Worm (Caenorhabditis elegans) whole organism, dauer: ENCODE data around the gene T09F5.20.

Experiments used
- unc-62 ChIP-seq: sonication (generic microtip); optimal IDR thresholded peaks from 2 replicates; lab custom pipeline; 2017; ENCODE audit warnings: missing biosample characterization, missing genetic modification reagents, missing genetic modification characterization

T09F5.20 gene

ce11 chrV:15147776-15148175 is at the start of gene T09F5.20:
Gene T09F5.20, minus strand, starts transcription at chrV:15147876.
- TF ChIP-seq unc-62, result no peak

ce11 chrV:15193909-15194308 is 46.2 kb upstream of the T09F5.20 start, which contains the start of gene Y75B12B.13:
Gene Y75B12B.13, minus strand, starts transcription at chrV:15194009.
- no peak for TF ChIP-seq unc-62

- no peak for TF ChIP-seq unc-62
Measured at ce11 chrV:15192377-15192776, 44.7 kb upstream of the T09F5.20 start, which contains the start of gene plc-2. Gene plc-2, plus strand, starts transcription at chrV:15192572.

ce11 chrV:15191971-15192370 is 44.3 kb upstream of the T09F5.20 start:
- no peak for TF ChIP-seq unc-62

- no peak for TF ChIP-seq unc-62
Measured at ce11 chrV:15190903-15191302, 43.2 kb upstream of the T09F5.20 start, which contains the start of gene Y75B12B.11. Gene Y75B12B.11, plus strand, starts transcription at chrV:15191296.

ce11 chrV:15189567-15189966 is 41.9 kb upstream of the T09F5.20 start, which contains the start of gene cyn-3:
Gene cyn-3, plus strand, starts transcription at chrV:15189927.
- TF ChIP-seq unc-62, result no peak

- no peak for TF ChIP-seq unc-62
Measured at ce11 chrV:15187083-15188057, 39.7 kb upstream of the T09F5.20 start, which contains the start of the genes cyn-7 and bath-36. Gene cyn-7, minus strand, starts transcription at chrV:15187378. Gene bath-36, plus strand, starts transcription at chrV:15187888.

ce11 chrV:15186259-15186927 is 38.7 kb upstream of the T09F5.20 start, which contains the start of gene Y75B12B.3:
Gene Y75B12B.3, minus strand, starts transcription at chrV:15186279.
- no peak for TF ChIP-seq unc-62

- TF ChIP-seq unc-62, result no peak
Measured at ce11 chrV:15184097-15185040, 36.7 kb upstream of the T09F5.20 start, which contains the start of gene Y75B12B.1. Gene Y75B12B.1, plus strand, starts transcription at chrV:15184699.

ce11 chrV:15182407-15182806 is 34.7 kb upstream of the T09F5.20 start, which contains the start of gene fbxa-84:
Gene fbxa-84, plus strand, starts transcription at chrV:15182440.
- no peak for TF ChIP-seq unc-62

ce11 chrV:15181899-15182298 is 34.2 kb upstream of the T09F5.20 start:
- no peak for TF ChIP-seq unc-62

ce11 chrV:15179757-15180156 is 32.1 kb upstream of the T09F5.20 start, which contains the start of gene T09F5.10:
Gene T09F5.10, plus strand, starts transcription at chrV:15180057.
- no peak for TF ChIP-seq unc-62

- TF ChIP-seq unc-62, result no peak
Measured at ce11 chrV:15175459-15175858, 27.8 kb upstream of the T09F5.20 start, which contains the start of gene clec-47. Gene clec-47, plus strand, starts transcription at chrV:15175759.

- no peak for TF ChIP-seq unc-62
Measured at ce11 chrV:15162697-15163096, 15.0 kb upstream of the T09F5.20 start, which contains the start of gene srz-11. Gene srz-11, plus strand, starts transcription at chrV:15163082.

ce11 chrV:15158691-15159090 is 11.0 kb upstream of the T09F5.20 start, which contains the start of gene str-45:
Gene str-45, plus strand, starts transcription at chrV:15158991.
- TF ChIP-seq unc-62, result no peak
